Worm (Caenorhabditis elegans): ENCODE data around the gene disl-2.

DNA sequence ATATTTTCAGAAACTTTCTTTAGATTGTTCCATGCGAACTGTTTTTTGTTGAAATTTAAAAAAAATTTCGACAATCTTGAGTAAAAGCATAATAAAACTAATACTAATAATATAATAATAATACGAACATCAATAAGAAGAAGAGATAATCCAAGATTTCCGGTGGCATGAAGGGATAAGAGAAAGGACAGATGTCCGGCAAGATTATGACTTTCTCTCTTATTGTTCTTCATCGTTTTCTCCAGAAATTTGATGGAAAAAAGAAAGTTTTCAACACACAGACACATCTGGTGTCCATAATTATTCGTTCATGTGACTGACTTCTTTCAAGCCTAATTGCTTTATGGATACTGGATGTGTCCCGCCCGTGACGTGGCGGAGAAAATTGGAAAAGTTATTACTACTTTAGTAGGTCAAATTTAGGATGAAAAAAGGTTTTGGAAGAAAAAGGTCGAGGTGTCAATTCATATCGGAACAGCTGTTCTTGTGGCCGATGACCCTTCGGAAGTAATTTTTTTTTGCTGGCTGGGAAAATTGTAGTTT lies 20.3 kb upstream of the disl-2 start:
- TF ChIP-seq nhr-111 (GFP tag; optimal IDR thresholded peaks at IDR 0.05) (no peak), unc-39 (tag; optimal IDR thresholded peaks at IDR 0.05) (no peak), snpc-4 (tag; optimal IDR thresholded peaks at IDR 0.05) (no peak), zfp-3 (GFP tag; conservative IDR thresholded peaks at IDR 0.05) (no peak), nhr-237 (tag; optimal IDR thresholded peaks at IDR 0.05) (no peak), nhr-11 (tag; optimal IDR thresholded peaks at IDR 0.05) (no peak), lsy-2 (tag; optimal IDR thresholded peaks at IDR 0.05) (no peak), madf-9 (GFP tag; conservative IDR thresholded peaks at IDR 0.05) (no peak), Y105C5A.15 (GFP tag; IDR thresholded peaks at IDR 0.05) (no peak)
